Worm (Caenorhabditis elegans): ENCODE measurements around the gene K07H8.11.

Gene K07H8.11

DNA sequence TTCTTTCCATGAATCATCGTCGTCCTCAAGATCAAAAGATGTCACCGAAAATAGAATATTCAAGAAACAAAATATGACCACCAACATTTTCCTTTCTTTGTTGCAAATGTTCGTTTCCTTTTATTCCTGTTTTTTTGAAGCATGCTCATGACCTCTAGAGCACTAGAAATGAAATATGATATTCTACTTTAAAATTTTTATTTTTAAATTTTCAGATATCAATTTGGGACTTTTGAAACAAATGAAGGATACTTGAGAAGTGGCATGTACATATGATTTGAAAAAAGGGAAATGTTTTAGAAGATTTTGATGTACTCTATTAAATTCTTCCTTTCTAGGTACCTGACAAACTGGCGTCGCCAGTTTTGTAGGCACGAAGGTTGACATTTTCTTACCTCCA lies at the start of gene K07H8.11:
Gene K07H8.11, minus strand, starts transcription at position 101 of the 400 bp plus-strand sequence.
- TF ChIP-seq Y56A3A.18 (GFP tag; IDR thresholded peaks at IDR 0.05) (no peak), repo-1 (tag; optimal IDR thresholded peaks at IDR 0.05) (no peak), akir-1 (GFP tag; optimal IDR thresholded peaks at IDR 0.05) (no peak), ztf-18 (tag; optimal IDR thresholded peaks at IDR 0.05) (no peak), nfyb-1 (GFP tag; IDR thresholded peaks at IDR 0.05) (no peak), snpc-1.1 (tag; optimal IDR thresholded peaks at IDR 0.05; ENCODE audit: insufficient read depth) (no peak), dox-1 (GFP tag; IDR thresholded peaks at IDR 0.05) (no peak), bed-1 (GFP tag; IDR thresholded peaks at IDR 0.05) (no peak), gei-17 (GFP tag; optimal IDR thresholded peaks at IDR 0.05) (no peak), madf-8 (GFP tag; conservative IDR thresholded peaks at IDR 0.05) (no peak), F52B5.7 (tag; optimal IDR thresholded peaks at IDR 0.05) (no peak), Y95B8A.8 (GFP tag; IDR thresholded peaks at IDR 0.05) (no peak), Y53F4B.3 (GFP tag; IDR thresholded peaks at IDR 0.05) (no peak), mes-4 (tag; optimal IDR thresholded peaks at IDR 0.05) (no peak), mel-28 (tag; optimal IDR thresholded peaks at IDR 0.05; ENCODE audit: borderline replicate concordance) (no peak), B0035.1 (tag; optimal IDR thresholded peaks at IDR 0.05) (no peak)

DNA sequence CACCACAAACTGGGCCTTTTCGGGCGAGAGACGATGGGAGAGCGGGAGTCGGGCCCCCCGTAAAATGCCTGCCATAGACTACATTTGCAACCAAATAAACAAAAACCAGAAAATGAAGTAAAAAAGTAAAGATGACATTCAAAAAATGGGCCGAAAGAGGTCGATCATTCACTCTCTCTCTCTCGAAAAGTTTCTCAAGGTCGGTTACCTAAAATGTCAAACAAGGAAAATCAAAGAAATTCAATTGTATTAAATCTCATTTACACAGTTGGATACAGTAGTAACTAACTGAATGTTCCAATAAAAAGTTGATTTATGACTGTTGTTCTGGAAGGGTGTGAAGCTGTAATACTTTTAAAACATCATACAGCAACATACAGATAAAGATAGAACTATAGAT lies 43.7 kb upstream of the K07H8.11 start:
- TF ChIP-seq tbx-9 (tag; optimal IDR thresholded peaks at IDR 0.05; ENCODE audit: borderline replicate concordance) (no peak), ztf-18 (tag; optimal IDR thresholded peaks at IDR 0.05) (no peak), F55B11.4 (tag; optimal IDR thresholded peaks at IDR 0.05; ENCODE audit: borderline replicate concordance, insufficient read depth) (no peak), zim-3 (tag; optimal IDR thresholded peaks at IDR 0.05) (no peak), egl-18 (GFP tag; IDR thresholded peaks at IDR 0.05) (no peak), F10E7.11 (tag; optimal IDR thresholded peaks at IDR 0.05) (no peak), aptf-2 (GFP tag; conservative IDR thresholded peaks at IDR 0.05) (no peak), dox-1 (GFP tag; IDR thresholded peaks at IDR 0.05) (no peak), nfya-1 (tag; optimal IDR thresholded peaks at IDR 0.05; ENCODE audit: borderline replicate concordance, insufficient read depth) (no peak), ztf-25 (GFP tag; IDR thresholded peaks at IDR 0.05) (no peak), him-1 (tag; optimal IDR thresholded peaks at IDR 0.05) (no peak), B0336.3 (GFP tag; IDR thresholded peaks at IDR 0.05) (no peak), B0035.1 (tag; optimal IDR thresholded peaks at IDR 0.05) (no peak), chd-7 (tag; optimal IDR thresholded peaks at IDR 0.05) (no peak), zfh-2 (GFP tag; conservative IDR thresholded peaks at IDR 0.05) (no peak), repo-1 (tag; optimal IDR thresholded peaks at IDR 0.05) (no peak), K11D2.4 (GFP tag; IDR thresholded peaks at IDR 0.05) (no peak), ceh-58 (GFP tag; IDR thresholded peaks at IDR 0.05) (no peak)

DNA sequence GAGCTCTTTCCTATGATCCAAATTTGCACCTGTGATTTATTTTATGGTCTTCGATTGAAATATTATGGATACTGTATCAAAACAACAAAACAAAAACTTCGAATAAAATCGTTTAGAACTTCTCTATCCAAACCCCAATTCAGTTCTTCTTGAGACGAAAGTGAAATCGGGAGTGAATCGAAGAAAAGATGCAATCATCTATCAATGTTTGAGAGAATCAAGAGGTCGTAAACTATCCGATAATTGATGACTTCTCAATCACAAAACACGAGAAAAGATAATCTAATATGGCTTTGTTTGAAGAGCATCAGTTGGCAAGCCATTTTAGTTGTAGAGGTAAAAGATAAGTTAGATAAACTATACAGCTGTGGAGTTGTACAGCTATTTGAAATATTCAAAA lies 42.7 kb upstream of the K07H8.11 start:
- TF ChIP-seq ceh-27 (GFP tag; optimal IDR thresholded peaks at IDR 0.05) (no peak), tbx-9 (tag; optimal IDR thresholded peaks at IDR 0.05; ENCODE audit: borderline replicate concordance) (no peak), xnd-1 (tag; optimal IDR thresholded peaks at IDR 0.05) (no peak), ekl-4 (GFP tag; IDR thresholded peaks at IDR 0.05) (no peak), ceh-79 (tag; optimal IDR thresholded peaks at IDR 0.05) (no peak), die-1 (tag; optimal IDR thresholded peaks at IDR 0.05) (no peak), snpc-3.4 (tag; optimal IDR thresholded peaks at IDR 0.05) (no peak), D2030.7 (GFP tag; IDR thresholded peaks at IDR 0.05) (no peak), F37B4.10 (GFP tag; IDR thresholded peaks at IDR 0.05) (no peak), nhr-120 (GFP tag; IDR thresholded peaks at IDR 0.05) (no peak), rec-8 (tag; optimal IDR thresholded peaks at IDR 0.05) (no peak), ets-4 (GFP tag; optimal IDR thresholded peaks at IDR 0.05) (no peak)

All from whole organism, young adult.